Fruit fly (Drosophila melanogaster) whole organism, embryonic: ENCODE measurements around the gene Kyat.

Experiments used
- Blimp-1 ChIP-seq: fragments of 200-800 bp; sonication (Bioruptor generic); optimal IDR thresholded peaks from 3 replicates; lab custom pipeline; 2018; ENCODE audit warnings: missing biosample characterization, missing genetic modification characterization, mild to moderate bottlenecking, moderate library complexity, missing genetic modification reagents
- C15 ChIP-seq: fragments of 200-800 bp; sonication (Bioruptor generic); IDR thresholded peaks from 3 replicates; pipeline ENCODE4 v1.3.6; 2022; ENCODE audit warnings: missing biosample characterization, missing genetic modification characterization
- CG10209 ChIP-seq: fragments of 200-800 bp; sonication (Bioruptor generic); optimal IDR thresholded peaks from 3 replicates; lab custom pipeline; 2017; ENCODE audit warnings: missing biosample characterization, mild to moderate bottlenecking, missing genetic modification characterization, missing genetic modification reagents
- CG10267 ChIP-seq: fragments of 200-800 bp; sonication (Bioruptor generic); optimal IDR thresholded peaks from 2 replicates; lab custom pipeline; 2018; ENCODE audit warnings: missing biosample characterization, mild to moderate bottlenecking, missing genetic modification characterization, moderate library complexity
- CG11247 ChIP-seq: fragments of 200-800 bp; sonication (Bioruptor generic); IDR thresholded peaks from 2 replicates; pipeline ENCODE4 v1.3.6; 2022; ENCODE audit warnings: missing biosample characterization, missing genetic modification characterization
- CG12942 ChIP-seq: fragments of 200-800 bp; sonication (Bioruptor generic); optimal IDR thresholded peaks from 3 replicates; lab custom pipeline; 2016; ENCODE audit warnings: missing biosample characterization, missing genetic modification characterization
- CG13424 ChIP-seq: fragments of 200-800 bp; sonication (Bioruptor generic); optimal IDR thresholded peaks from 2 replicates; lab custom pipeline; 2019; ENCODE audit warnings: missing biosample characterization, mild to moderate bottlenecking, missing genetic modification characterization, moderate library complexity
- CG15269 ChIP-seq: fragments of 200-800 bp; sonication (Bioruptor generic); optimal IDR thresholded peaks from 2 replicates; lab custom pipeline; 2018; ENCODE audit warnings: missing biosample characterization, mild to moderate bottlenecking, missing genetic modification characterization, moderate library complexity
- CG1647 ChIP-seq: fragments of 200-800 bp; sonication (Bioruptor generic); optimal IDR thresholded peaks from 3 replicates; lab custom pipeline; 2016; ENCODE audit warnings: missing biosample characterization, missing genetic modification characterization
- CG17359 ChIP-seq: fragments of 200-800 bp; sonication (Bioruptor generic); optimal IDR thresholded peaks from 3 replicates; lab custom pipeline; 2018; ENCODE audit warnings: missing biosample characterization, mild to moderate bottlenecking, missing genetic modification characterization, moderate library complexity
- CG18262 ChIP-seq: fragments of 200-800 bp; optimal IDR thresholded peaks from 3 replicates; lab custom pipeline; 2019; ENCODE audit warnings: missing biosample characterization, mild to moderate bottlenecking, missing genetic modification characterization, moderate library complexity
- CG2678 ChIP-seq: fragments of 200-800 bp; sonication (Bioruptor generic); optimal IDR thresholded peaks from 3 replicates; lab custom pipeline; 2019; ENCODE audit warnings: missing biosample characterization, mild to moderate bottlenecking, missing genetic modification characterization, moderate library complexity
- CG30403 ChIP-seq: fragments of 200-800 bp; sonication (Bioruptor generic); optimal IDR thresholded peaks from 3 replicates; lab custom pipeline; 2016; ENCODE audit warnings: missing biosample characterization, missing genetic modification characterization
- CG32767 ChIP-seq: fragments of 200-800 bp; sonication (Bioruptor generic); IDR thresholded peaks from 2 replicates; pipeline ENCODE4 v1.3.6; 2022; ENCODE audit warnings: missing biosample characterization, missing genetic modification characterization
- CG4424 ChIP-seq: fragments of 200-800 bp; sonication (Bioruptor generic); optimal IDR thresholded peaks from 3 replicates; lab custom pipeline; 2016; ENCODE audit warnings: missing biosample characterization, missing genetic modification characterization
- CG4820 ChIP-seq: fragments of 200-800 bp; sonication (Bioruptor generic); optimal IDR thresholded peaks from 3 replicates; lab custom pipeline; 2016; ENCODE audit warnings: missing biosample characterization, missing genetic modification characterization
- CG6689 ChIP-seq: fragments of 200-800 bp; sonication (Bioruptor generic); IDR thresholded peaks from 2 replicates; pipeline ENCODE4 v1.3.6; 2022; ENCODE audit warnings: missing biosample characterization, missing genetic modification characterization
- CG7786 ChIP-seq: fragments of 200-800 bp; sonication (Bioruptor generic); optimal IDR thresholded peaks from 2 replicates; lab custom pipeline; 2016; ENCODE audit warnings: missing biosample characterization, missing genetic modification characterization
- CG7963 ChIP-seq: fragments of 200-800 bp; sonication (Bioruptor generic); IDR thresholded peaks from 3 replicates; pipeline ENCODE4 v1.3.6; 2022; ENCODE audit warnings: missing biosample characterization, missing genetic modification characterization; ENCODE audit not compliant: partially characterized antibody
- CG8924 ChIP-seq: fragments of 200-800 bp; optimal IDR thresholded peaks from 3 replicates; lab custom pipeline; 2019; ENCODE audit warnings: missing biosample characterization, mild to moderate bottlenecking, missing genetic modification characterization, moderate library complexity
- CG9932 ChIP-seq: fragments of 200-800 bp; sonication (Bioruptor generic); IDR thresholded peaks from 2 replicates; pipeline ENCODE4 v1.3.6; 2022; ENCODE audit warnings: missing biosample characterization, missing genetic modification characterization
- Chrac-16 ChIP-seq: fragments of 200-800 bp; sonication (Bioruptor generic); optimal IDR thresholded peaks from 3 replicates; lab custom pipeline; 2016; ENCODE audit warnings: missing biosample characterization, missing genetic modification characterization
- CoRest ChIP-seq: fragments of 200-800 bp; sonication (Bioruptor generic); optimal IDR thresholded peaks from 3 replicates; lab custom pipeline; 2018; ENCODE audit warnings: missing biosample characterization, mild to moderate bottlenecking, missing genetic modification characterization, moderate library complexity
- Dad ChIP-seq: fragments of 200-800 bp; sonication (Bioruptor generic); optimal IDR thresholded peaks from 3 replicates; lab custom pipeline; 2016; ENCODE audit warnings: missing biosample characterization, missing genetic modification characterization
- Deaf1 ChIP-seq: fragments of 200-800 bp; optimal IDR thresholded peaks from 3 replicates; lab custom pipeline; 2019; ENCODE audit warnings: missing biosample characterization, mild to moderate bottlenecking, missing genetic modification characterization, moderate library complexity
- HLH3B ChIP-seq: fragments of 200-800 bp; sonication (Bioruptor generic); IDR thresholded peaks from 2 replicates; pipeline ENCODE4 v1.3.6; 2022; ENCODE audit warnings: missing biosample characterization, missing genetic modification characterization
- Hr3 ChIP-seq: fragments of 200-800 bp; sonication (Bioruptor generic); optimal IDR thresholded peaks from 3 replicates; lab custom pipeline; 2016; ENCODE audit warnings: missing biosample characterization, missing genetic modification characterization
- Hr51 ChIP-seq, 2 experiments: fragments of 200-800 bp; sonication (Bioruptor generic); optimal IDR thresholded peaks; 2 replicates in 1 of 2; 3 replicates in 1 of 2; lab custom pipeline; 2016 to 2018; ENCODE audit warnings: missing biosample characterization in 2 of 2, missing genetic modification characterization in 2 of 2, mild to moderate bottlenecking in 1 of 2, moderate library complexity in 1 of 2
- Sox102F ChIP-seq: fragments of 200-800 bp; sonication (Bioruptor generic); optimal IDR thresholded peaks from 2 replicates; lab custom pipeline; 2018; ENCODE audit warnings: missing biosample characterization, mild to moderate bottlenecking, missing genetic modification characterization, moderate library complexity
- Sry-δ ChIP-seq: fragments of 200-800 bp; sonication (Bioruptor generic); optimal IDR thresholded peaks from 2 replicates; lab custom pipeline; 2016; ENCODE audit warnings: missing biosample characterization, missing genetic modification characterization
- Xbp1 ChIP-seq: fragments of 200-800 bp; sonication (Bioruptor generic); optimal IDR thresholded peaks from 3 replicates; lab custom pipeline; 2016; ENCODE audit warnings: missing biosample characterization, mild to moderate bottlenecking, missing genetic modification characterization
- aop ChIP-seq: fragments of 200-800 bp; sonication (Bioruptor generic); IDR thresholded peaks from 2 replicates; pipeline ENCODE4 v1.3.6; 2022; ENCODE audit warnings: missing biosample characterization, missing genetic modification characterization
- ap ChIP-seq: fragments of 200-800 bp; sonication (Bioruptor generic); IDR thresholded peaks from 2 replicates; pipeline ENCODE4 v1.3.6; 2022; ENCODE audit warnings: missing biosample characterization, missing genetic modification characterization
- bcd ChIP-seq: fragments of 200-800 bp; sonication (Bioruptor generic); optimal IDR thresholded peaks from 2 replicates; lab custom pipeline; 2017; ENCODE audit warnings: missing biosample characterization, mild to moderate bottlenecking, missing genetic modification characterization
- ci ChIP-seq: fragments of 200-800 bp; sonication (Bioruptor generic); IDR thresholded peaks from 3 replicates; pipeline ENCODE4 v1.3.6; 2022; ENCODE audit warnings: missing biosample characterization, missing genetic modification characterization
- disco-r ChIP-seq: fragments of 200-800 bp; sonication (Bioruptor generic); optimal IDR thresholded peaks from 2 replicates; lab custom pipeline; 2016; ENCODE audit warnings: missing biosample characterization, missing genetic modification characterization
- dmrt11E ChIP-seq: fragments of 200-800 bp; sonication (Bioruptor generic); optimal IDR thresholded peaks from 3 replicates; lab custom pipeline; 2018; ENCODE audit warnings: missing biosample characterization, mild to moderate bottlenecking, missing genetic modification characterization, moderate library complexity
- dmrt99B ChIP-seq: fragments of 200-800 bp; sonication (Bioruptor generic); optimal IDR thresholded peaks from 2 replicates; lab custom pipeline; 2018; ENCODE audit warnings: missing biosample characterization, mild to moderate bottlenecking, missing genetic modification characterization, moderate library complexity
- ems ChIP-seq: fragments of 200-800 bp; sonication (Bioruptor generic); optimal IDR thresholded peaks from 3 replicates; lab custom pipeline; 2016; ENCODE audit warnings: missing biosample characterization, missing genetic modification characterization
- en ChIP-seq: fragments of 200-800 bp; sonication (Bioruptor generic); optimal IDR thresholded peaks from 2 replicates; lab custom pipeline; 2016; ENCODE audit warnings: missing biosample characterization, missing genetic modification characterization
- grau ChIP-seq: fragments of 200-800 bp; optimal IDR thresholded peaks from 3 replicates; lab custom pipeline; 2019; ENCODE audit warnings: missing biosample characterization, mild to moderate bottlenecking, missing genetic modification characterization, moderate library complexity
- hkb ChIP-seq, 2 experiments: fragments of 200-800 bp in 1 of 2; fragments of >200 bp in 1 of 2; sonication (Bioruptor generic) in 1 of 2; IDR thresholded peaks in 1 of 2; optimal IDR thresholded peaks in 1 of 2; 2 replicates each; pipeline versions ENCODE4 v1.3.6 to Lab custom; 2017 to 2022; ENCODE audit warnings: missing biosample characterization in 1 of 2, missing genetic modification characterization in 1 of 2
- inv ChIP-seq: fragments of 200-800 bp; sonication (Bioruptor generic); IDR thresholded peaks from 2 replicates; pipeline ENCODE4 v1.3.6; 2022; ENCODE audit warnings: missing biosample characterization, missing genetic modification characterization; ENCODE audit not compliant: partially characterized antibody
- lola ChIP-seq, 3 experiments: fragments of >200 bp in 2 of 3; fragments of 200-800 bp in 1 of 3; sonication (Bioruptor generic) in 1 of 3; optimal IDR thresholded peaks; 2 replicates each; lab custom pipeline; 2017 to 2019; ENCODE audit warnings: missing biosample characterization in 3 of 3, missing genetic modification characterization in 3 of 3, mild to moderate bottlenecking in 1 of 3, moderate library complexity in 1 of 3
- mld ChIP-seq: fragments of 200-800 bp; sonication (Bioruptor generic); IDR thresholded peaks from 3 replicates; pipeline ENCODE4 v1.3.6; 2022; ENCODE audit warnings: missing biosample characterization, missing genetic modification characterization; ENCODE audit not compliant: partially characterized antibody
- p53 ChIP-seq: fragments of 200-800 bp; sonication (Bioruptor generic); optimal IDR thresholded peaks from 2 replicates; lab custom pipeline; 2016; ENCODE audit warnings: missing biosample characterization, missing genetic modification characterization
- sob ChIP-seq: fragments of 200-800 bp; sonication (Bioruptor generic); IDR thresholded peaks from 2 replicates; pipeline ENCODE4 v1.3.6; 2022; ENCODE audit warnings: missing biosample characterization, missing genetic modification characterization
- trem ChIP-seq: fragments of 200-800 bp; optimal IDR thresholded peaks from 3 replicates; lab custom pipeline; 2019; ENCODE audit warnings: missing biosample characterization, mild to moderate bottlenecking, missing genetic modification characterization, moderate library complexity
- vvl ChIP-seq: fragments of 200-800 bp; sonication (Bioruptor generic); IDR thresholded peaks from 2 replicates; pipeline ENCODE4 v1.3.6; 2022; ENCODE audit warnings: missing biosample characterization, missing genetic modification characterization

The Kyat gene

dm6 chr3R:11855156-11855555 lies 32.9 kb upstream of the Kyat start:
- TF ChIP-seq CG4424 (GFP tag; lab: Kevin White, UChicago), result peak; percentile 24
- no peak for TF ChIP-seq p53 (GFP tag; lab: Kevin White, UChicago)
- no peak for TF ChIP-seq mld (GFP tag; lab: Robert Waterston, UW)
- peak; percentile 30 for TF ChIP-seq CG13424 (tag; lab: Kevin White, UChicago)
- peak; percentile 33 for TF ChIP-seq CoRest (tag; lab: Kevin White, UChicago)
- peak; percentile 6 for TF ChIP-seq CG10267 (tag; lab: Kevin White, UChicago)
- no peak for TF ChIP-seq Sry-δ
- TF ChIP-seq en (GFP tag; lab: Kevin White, UChicago), result no peak
- TF ChIP-seq Hr51 (GFP tag; optimal IDR thresholded peaks at IDR 0.05; lab: Kevin White, UChicago), result peak in 1 of 2 experiments; percentile 42
- TF ChIP-seq CG12942, result peak; percentile 21
- peak; percentile 17; the same call in 1 of the 3 replicates for TF ChIP-seq ci (GFP tag; lab: Robert Waterston, UW)
- peak; percentile 17; the same call in 1 of the 2 replicates for TF ChIP-seq CG9932
- TF ChIP-seq CG10209, result peak; percentile 29
- TF ChIP-seq CG30403 (GFP tag; lab: Kevin White, UChicago), result peak; percentile 20
- peak; percentile 29; the same call in 1 of the 2 replicates for TF ChIP-seq sob
- peak; percentile 29 for TF ChIP-seq CG18262 (tag; lab: Kevin White, UChicago)
- no peak for TF ChIP-seq Chrac-16
- TF ChIP-seq CG7786, result no peak
- TF ChIP-seq Dad (GFP tag; lab: Kevin White, UChicago), result no peak
- no peak for TF ChIP-seq inv (GFP tag; lab: Robert Waterston, UW)
- TF ChIP-seq CG6689, result peak; percentile 42; the same call in 1 of the 2 replicates
- TF ChIP-seq Deaf1, result peak; percentile 7
- peak; percentile 15 for TF ChIP-seq CG8924 (tag; lab: Kevin White, UChicago)
- no peak for TF ChIP-seq dmrt11E (tag; lab: Kevin White, UChicago)
- TF ChIP-seq CG32767 (GFP tag; lab: Robert Waterston, UW), result no peak
- TF ChIP-seq dmrt99B, result peak; percentile 62
- no peak for TF ChIP-seq disco-r
- no peak for TF ChIP-seq ems (GFP tag; lab: Kevin White, UChicago)
- 0 out of 2 replicates have a peak, but pooled peaks have one; percentile 68 for TF ChIP-seq vvl (GFP tag; lab: Robert Waterston, UW)
- peak; percentile 44 for TF ChIP-seq CG17359 (tag; lab: Kevin White, UChicago)
- peak; percentile 53 for TF ChIP-seq CG2678
- TF ChIP-seq ap (GFP tag; lab: Robert Waterston, UW), result 0 out of 2 replicates have a peak, but pooled peaks have one; percentile 5
- TF ChIP-seq aop (GFP tag; lab: Robert Waterston, UW), result no peak
- TF ChIP-seq hkb (optimal IDR thresholded peaks at IDR 0.05; lab: Kevin White, UChicago), result no peak
- 0 out of 2 replicates have a peak, but pooled peaks have one; percentile 17 for TF ChIP-seq hkb (GFP tag; IDR thresholded peaks at IDR 0.05; lab: Robert Waterston, UW)
- TF ChIP-seq C15 (GFP tag; lab: Robert Waterston, UW), result no peak
- no peak for TF ChIP-seq CG7963 (GFP tag; lab: Robert Waterston, UW)
- peak; percentile 45 for TF ChIP-seq grau (tag; lab: Kevin White, UChicago)
- TF ChIP-seq CG4820 (GFP tag; lab: Kevin White, UChicago), result peak; percentile 4
- peak; percentile 2 for TF ChIP-seq Hr3 (GFP tag; lab: Kevin White, UChicago)
- TF ChIP-seq CG1647, result no peak
- TF ChIP-seq Blimp-1 (GFP tag; lab: Kevin White, UChicago), result peak; percentile 36
- peak; percentile 51 for TF ChIP-seq CG15269 (tag; lab: Kevin White, UChicago)
- no peak for TF ChIP-seq CG11247 (GFP tag; lab: Robert Waterston, UW)
- TF ChIP-seq HLH3B (GFP tag; lab: Robert Waterston, UW), result peak; percentile 34; the same call in 1 of the 2 replicates
- TF ChIP-seq lola (GFP tag; optimal IDR thresholded peaks at IDR 0.05; lab: Kevin White, UChicago), result no peak
- TF ChIP-seq Xbp1 (GFP tag; lab: Kevin White, UChicago), result peak; percentile 23
- TF ChIP-seq Sox102F (GFP tag; lab: Kevin White, UChicago), result peak; percentile 62
- peak; percentile 4 for TF ChIP-seq bcd (GFP tag; lab: Kevin White, UChicago)
- TF ChIP-seq trem (tag; lab: Kevin White, UChicago), result no peak
